Worm (Caenorhabditis elegans) whole organism, mixed stage, embryonic: Measurements from ENCODE around the gene sru-18.
"Not testable (repeated sequence)": the region's sequence is repeated elsewhere in the genome, so short reads cannot be mapped to it uniquely, and the experiment has no call there.

Experiments used
- M03D4.4 ChIP-seq: sonication (generic microtip); optimal IDR thresholded peaks from 2 replicates; lab custom pipeline; 2017; ENCODE audit warnings: mild to moderate bottlenecking, missing genetic modification characterization, missing compliant biosample characterization
- bed-3 ChIP-seq: fragments of 200-800 bp; sonication (Bioruptor generic); optimal IDR thresholded peaks from 3 replicates; lab custom pipeline; 2018; ENCODE audit warnings: mild to moderate bottlenecking, missing genetic modification characterization, moderate library complexity, missing compliant biosample characterization
- blmp-1 ChIP-seq: fragments of 150-350 bp; optimal IDR thresholded peaks from 2 replicates; lab custom pipeline; 2014; ENCODE audit warnings: missing biosample characterization, missing genetic modification characterization
- ceh-39 ChIP-seq: fragments of 150-350 bp; optimal IDR thresholded peaks from 2 replicates; lab custom pipeline; 2014; ENCODE audit warnings: missing biosample characterization, missing genetic modification characterization
- ceh-43 ChIP-seq: fragments of 200-800 bp; sonication (Bioruptor generic); optimal IDR thresholded peaks from 2 replicates; lab custom pipeline; 2018; ENCODE audit warnings: mild to moderate bottlenecking, missing genetic modification characterization, moderate library complexity, missing compliant biosample characterization
- ceh-83 ChIP-seq: fragments of 200-800 bp; sonication (Bioruptor generic); optimal IDR thresholded peaks from 2 replicates; lab custom pipeline; 2018; ENCODE audit warnings: mild to moderate bottlenecking, missing genetic modification characterization, missing compliant biosample characterization
- ces-1 ChIP-seq: fragments of 150-350 bp; optimal IDR thresholded peaks from 2 replicates; lab custom pipeline; 2014; ENCODE audit warnings: missing biosample characterization, missing genetic modification reagents, missing genetic modification characterization
- cnd-1 ChIP-seq: fragments of 200-800 bp; sonication (Bioruptor generic); optimal IDR thresholded peaks from 2 replicates; lab custom pipeline; 2018; ENCODE audit warnings: mild to moderate bottlenecking, missing genetic modification characterization, missing compliant biosample characterization
- drap-1 ChIP-seq: fragments of 200-800 bp; sonication (Bioruptor generic); optimal IDR thresholded peaks from 3 replicates; lab custom pipeline; 2018; ENCODE audit warnings: mild to moderate bottlenecking, missing genetic modification characterization, missing compliant biosample characterization
- elt-3 ChIP-seq: fragments of 150-350 bp; optimal IDR thresholded peaks from 2 replicates; lab custom pipeline; 2014; ENCODE audit warnings: missing biosample characterization, missing genetic modification characterization
- flh-1 ChIP-seq: fragments of 200-800 bp; sonication (Bioruptor generic); optimal IDR thresholded peaks from 2 replicates; lab custom pipeline; 2018; ENCODE audit warnings: mild to moderate bottlenecking, missing genetic modification characterization, moderate library complexity, missing compliant biosample characterization
- ham-2 ChIP-seq: fragments of 200-800 bp; sonication (Bioruptor generic); optimal IDR thresholded peaks from 2 replicates; lab custom pipeline; 2018; ENCODE audit warnings: mild to moderate bottlenecking, missing genetic modification characterization, missing compliant biosample characterization
- lin-13 ChIP-seq: fragments of 150-350 bp; optimal IDR thresholded peaks from 2 replicates; lab custom pipeline; 2014; ENCODE audit warnings: missing biosample characterization, missing genetic modification characterization
- lin-32 ChIP-seq: fragments of 200-800 bp; sonication (Bioruptor generic); optimal IDR thresholded peaks from 2 replicates; lab custom pipeline; 2018; ENCODE audit warnings: mild to moderate bottlenecking, missing genetic modification characterization, missing compliant biosample characterization
- lsy-2 ChIP-seq: fragments of 150-350 bp; optimal IDR thresholded peaks from 2 replicates; lab custom pipeline; 2014; ENCODE audit warnings: missing biosample characterization, missing genetic modification characterization
- mab-5 ChIP-seq: fragments of 150-350 bp; optimal IDR thresholded peaks from 2 replicates; lab custom pipeline; 2014; ENCODE audit warnings: missing biosample characterization, missing genetic modification characterization
- mep-1 ChIP-seq: fragments of 150-350 bp; optimal IDR thresholded peaks from 2 replicates; lab custom pipeline; 2017; ENCODE audit warnings: missing biosample characterization, missing genetic modification reagents, missing genetic modification characterization, inconsistent platforms
- mls-2 ChIP-seq: sonication (generic microtip); optimal IDR thresholded peaks from 2 replicates; lab custom pipeline; 2016; ENCODE audit warnings: mild to moderate bottlenecking, missing genetic modification characterization, moderate library complexity, missing compliant biosample characterization
- nhr-12 ChIP-seq: fragments of 150-350 bp; optimal IDR thresholded peaks from 2 replicates; lab custom pipeline; 2014; ENCODE audit warnings: missing biosample characterization, missing genetic modification characterization
- nhr-2 ChIP-seq: fragments of 150-350 bp; optimal IDR thresholded peaks from 2 replicates; lab custom pipeline; 2014; ENCODE audit warnings: missing biosample characterization, missing genetic modification characterization
- nhr-237 ChIP-seq: fragments of 150-350 bp; optimal IDR thresholded peaks from 2 replicates; lab custom pipeline; 2014; ENCODE audit warnings: missing biosample characterization, missing genetic modification characterization
- nhr-28 ChIP-seq: fragments of 150-350 bp; optimal IDR thresholded peaks from 2 replicates; lab custom pipeline; 2014; ENCODE audit warnings: missing biosample characterization, missing genetic modification characterization
- nhr-76 ChIP-seq: sonication (generic microtip); optimal IDR thresholded peaks from 2 replicates; lab custom pipeline; 2017; ENCODE audit warnings: missing biosample characterization, missing genetic modification characterization
- sem-2 ChIP-seq: fragments of 200-800 bp; sonication (Bioruptor generic); optimal IDR thresholded peaks from 2 replicates; lab custom pipeline; 2018; ENCODE audit warnings: mild to moderate bottlenecking, missing genetic modification characterization, missing compliant biosample characterization
- tbx-8 ChIP-seq: fragments of 200-800 bp; sonication (Bioruptor generic); optimal IDR thresholded peaks from 2 replicates; lab custom pipeline; 2018; ENCODE audit warnings: mild to moderate bottlenecking, missing genetic modification characterization, moderate library complexity, missing compliant biosample characterization
- unc-120 ChIP-seq: sonication (generic microtip); optimal IDR thresholded peaks from 2 replicates; lab custom pipeline; 2017; ENCODE audit warnings: missing genetic modification characterization, missing compliant biosample characterization; ENCODE audit not compliant: poor library complexity, severe bottlenecking
- unc-62 ChIP-seq: fragments of 150-350 bp; optimal IDR thresholded peaks from 2 replicates; lab custom pipeline; 2014; ENCODE audit warnings: missing biosample characterization, missing genetic modification reagents, missing genetic modification characterization
- zip-8 ChIP-seq: fragments of 150-350 bp; optimal IDR thresholded peaks from 2 replicates; lab custom pipeline; 2014; ENCODE audit warnings: missing biosample characterization, missing genetic modification characterization
- ztf-11 ChIP-seq: fragments of 150-350 bp; optimal IDR thresholded peaks from 2 replicates; lab custom pipeline; 2014; ENCODE audit warnings: missing biosample characterization, missing genetic modification characterization

The sru-18 gene

ce11 chrIV:12464822-12465221 is 37.2 kb upstream of the sru-18 start:
- TF ChIP-seq zip-8 (no peak), ceh-83 (GFP tag; lab: Kevin White, UChicago) (no peak), ceh-43 (no peak), ztf-11 (tag; lab: Kevin White, UChicago) (no peak), nhr-76 (tag; lab: Kevin White, UChicago) (no peak), sem-2 (GFP tag; lab: Kevin White, UChicago) (no peak), lin-13 (tag; lab: Kevin White, UChicago) (no peak), drap-1 (GFP tag; lab: Kevin White, UChicago) (no peak), nhr-237 (tag; lab: Kevin White, UChicago) (no peak), cnd-1 (tag; lab: Kevin White, UChicago) (no peak), nhr-28 (tag; lab: Kevin White, UChicago) (no peak), M03D4.4 (tag; lab: Kevin White, UChicago) (no peak), flh-1 (no peak), lsy-2 (tag; lab: Kevin White, UChicago) (no peak), mls-2 (tag; lab: Kevin White, UChicago) (no peak), elt-3 (no peak), unc-120 (tag; lab: Kevin White, UChicago) (no peak)

ce11 chrIV:12467761-12468160 is 34.3 kb upstream of the sru-18 start:
- peak; percentile 72 for TF ChIP-seq ceh-39
- TF ChIP-seq zip-8, result no peak

DNA sequence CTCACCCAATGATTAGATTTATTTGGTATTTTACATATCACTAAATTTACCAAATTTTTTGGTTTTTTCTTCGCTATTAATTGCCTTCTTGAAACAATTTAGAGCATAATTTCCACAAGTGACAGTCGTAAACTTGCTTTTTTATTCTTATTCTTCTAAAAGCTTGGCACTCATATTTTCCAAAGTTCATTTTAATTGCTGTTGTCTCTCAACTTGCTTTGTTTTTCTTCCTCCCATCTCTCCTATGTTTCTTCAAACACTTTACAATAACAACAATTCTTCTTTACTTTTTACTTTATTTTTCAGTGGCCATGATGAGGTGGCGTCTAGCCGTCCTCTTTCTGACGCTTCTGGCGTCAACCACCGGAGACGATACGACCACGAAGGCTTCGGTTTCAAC is 33.7 kb upstream of the sru-18 start, which contains the start of gene igdb-2:
TSS of gene igdb-2 (plus strand) at position 301 of the 400 bp plus-strand sequence.
- TF ChIP-seq cnd-1 (tag; lab: Kevin White, UChicago) (no peak), unc-120 (tag; lab: Kevin White, UChicago) (no peak), nhr-2 (tag; lab: Kevin White, UChicago) (no peak), mab-5 (tag; lab: Kevin White, UChicago) (no peak), ztf-11 (tag; lab: Kevin White, UChicago) (no peak), nhr-76 (tag; lab: Kevin White, UChicago) (no peak)

DNA sequence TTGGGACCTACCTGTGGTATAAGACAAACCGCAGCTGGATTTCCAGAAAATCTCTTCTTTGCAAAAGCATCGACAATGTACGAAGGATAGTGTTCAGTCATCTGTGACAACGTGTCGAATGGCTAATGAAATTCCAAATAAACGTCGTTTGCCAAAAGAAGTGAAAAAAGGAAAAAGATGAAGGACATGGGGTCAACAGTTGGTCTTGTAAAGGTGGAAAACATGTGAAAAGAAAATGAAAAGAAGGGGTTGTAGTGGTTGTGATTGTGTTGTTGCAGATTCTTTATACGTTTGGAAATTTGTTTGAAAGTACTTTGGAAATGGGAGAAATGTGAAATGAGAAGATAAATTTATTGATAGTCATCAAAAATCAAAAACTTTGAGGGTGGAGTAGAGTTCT is 25.1 kb upstream of the sru-18 start, which contains the start of gene T04A11.1:
TSS of gene T04A11.1 (minus strand) at position 101 of the 400 bp plus-strand sequence.
- TF ChIP-seq ham-2 (GFP tag; lab: Kevin White, UChicago); ces-1 (GFP tag; lab: Kevin White, UChicago); elt-3: not testable (repeated sequence)

- TF ChIP-seq ztf-11 (tag; lab: Kevin White, UChicago); mep-1; nhr-28 (tag; lab: Kevin White, UChicago): not testable (repeated sequence)
- TF ChIP-seq, all 35 proteins: peak for 0; not testable (repeated sequence) for 35
Observed at ce11 chrIV:12478711-12479110, 23.3 kb upstream of the sru-18 start, which contains the start of gene igdb-1. Gene igdb-1 (plus strand): TSS chrIV:12479011.

DNA sequence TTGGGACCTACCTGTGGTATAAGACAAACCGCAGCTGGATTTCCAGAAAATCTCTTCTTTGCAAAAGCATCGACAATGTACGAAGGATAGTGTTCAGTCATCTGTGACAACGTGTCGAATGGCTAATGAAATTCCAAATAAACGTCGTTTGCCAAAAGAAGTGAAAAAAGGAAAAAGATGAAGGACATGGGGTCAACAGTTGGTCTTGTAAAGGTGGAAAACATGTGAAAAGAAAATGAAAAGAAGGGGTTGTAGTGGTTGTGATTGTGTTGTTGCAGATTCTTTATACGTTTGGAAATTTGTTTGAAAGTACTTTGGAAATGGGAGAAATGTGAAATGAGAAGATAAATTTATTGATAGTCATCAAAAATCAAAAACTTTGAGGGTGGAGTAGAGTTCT is 17.6 kb upstream of the sru-18 start, which contains the start of gene T04A11.4:
TSS of gene T04A11.4 (minus strand) at position 101 of the 400 bp plus-strand sequence.
- not testable (repeated sequence) for TF ChIP-seq lin-32 (GFP tag; lab: Kevin White, UChicago); nhr-12 (tag; lab: Kevin White, UChicago); cnd-1 (tag; lab: Kevin White, UChicago)

DNA sequence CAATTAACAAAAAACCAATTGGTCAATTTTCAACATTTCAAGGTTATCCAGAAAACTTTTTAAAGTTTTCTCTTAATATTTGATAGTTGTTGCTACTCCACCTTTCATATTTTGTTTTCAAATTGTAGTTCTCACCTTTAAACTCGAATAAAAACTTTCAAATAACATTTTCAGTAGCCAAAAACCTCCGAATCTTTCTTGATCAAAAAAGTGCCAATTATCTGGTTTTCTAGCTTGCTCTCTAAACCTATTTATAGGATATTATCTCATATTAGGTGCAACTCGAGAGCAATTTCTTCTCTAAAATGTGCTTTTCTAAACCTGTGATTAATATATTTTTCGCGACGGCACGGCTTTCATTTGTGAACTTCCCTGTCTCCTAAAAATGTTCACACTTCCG is 14.9 kb upstream of the sru-18 start, which contains the start of gene sru-26:
TSS of gene sru-26 (plus strand) at position 301 of the 400 bp plus-strand sequence.
- no peak for TF ChIP-seq bed-3
- no peak for TF ChIP-seq unc-62 (GFP tag; lab: Kevin White, UChicago)
- TF ChIP-seq ces-1 (GFP tag; lab: Kevin White, UChicago), result no peak
- TF ChIP-seq blmp-1, result no peak
- TF ChIP-seq ceh-43, result no peak
- TF ChIP-seq tbx-8 (GFP tag; lab: Kevin White, UChicago), result no peak
- TF ChIP-seq M03D4.4 (tag; lab: Kevin White, UChicago), result no peak
- TF ChIP-seq lin-13 (tag; lab: Kevin White, UChicago), result no peak
- no peak for TF ChIP-seq drap-1 (GFP tag; lab: Kevin White, UChicago)
- TF ChIP-seq elt-3, result no peak
- no peak for TF ChIP-seq ceh-83 (GFP tag; lab: Kevin White, UChicago)
